Worm (Caenorhabditis elegans): Measurements from ENCODE around the gene mob-4.

mob-4 gene

ce11 chrIII:8228916-8229315 is 4.0 kb downstream of the mob-4 start:
- TF ChIP-seq zip-8 (tag; optimal IDR thresholded peaks at IDR 0.05) = no peak
- no peak for TF ChIP-seq tbx-8 (GFP tag; optimal IDR thresholded peaks at IDR 0.05)
- TF ChIP-seq nhr-237 (tag; optimal IDR thresholded peaks at IDR 0.05) = no peak
- TF ChIP-seq lsy-2 (tag; optimal IDR thresholded peaks at IDR 0.05) = no peak
- TF ChIP-seq ces-1 (GFP tag; optimal IDR thresholded peaks at IDR 0.05) = no peak
- TF ChIP-seq nhr-12 (tag; optimal IDR thresholded peaks at IDR 0.05) = no peak
- TF ChIP-seq sem-2 (GFP tag; optimal IDR thresholded peaks at IDR 0.05) = no peak
- TF ChIP-seq nhr-76 (tag; optimal IDR thresholded peaks at IDR 0.05) = no peak
- no peak for TF ChIP-seq nhr-28 (tag; optimal IDR thresholded peaks at IDR 0.05)
- TF ChIP-seq ceh-39 (tag; optimal IDR thresholded peaks at IDR 0.05) = no peak

- TF ChIP-seq flh-1 (GFP tag; optimal IDR thresholded peaks at IDR 0.05) = no peak
- no peak for TF ChIP-seq lsy-2 (tag; optimal IDR thresholded peaks at IDR 0.05)
Measured at ce11 chrIII:8229480-8229879, 4.6 kb downstream of the mob-4 start.

ce11 chrIII:8232634-8233033 is 7.7 kb downstream of the mob-4 start, which contains the start of gene henn-1:
TSS of gene henn-1 (plus strand) at chrIII:8232651.
- TF ChIP-seq cnd-1 (tag; optimal IDR thresholded peaks at IDR 0.05) = no peak
- TF ChIP-seq nhr-12 (tag; optimal IDR thresholded peaks at IDR 0.05) = no peak
- TF ChIP-seq zip-8 (tag; optimal IDR thresholded peaks at IDR 0.05) = no peak
- no peak for TF ChIP-seq unc-120 (tag; optimal IDR thresholded peaks at IDR 0.05; ENCODE audit: poor library complexity, severe bottlenecking)
- TF ChIP-seq ztf-11 (tag; optimal IDR thresholded peaks at IDR 0.05) = no peak
- TF ChIP-seq mep-1 (tag; optimal IDR thresholded peaks at IDR 0.05) = no peak
- no peak for TF ChIP-seq ces-1 (GFP tag; optimal IDR thresholded peaks at IDR 0.05)
- TF ChIP-seq sem-2 (GFP tag; optimal IDR thresholded peaks at IDR 0.05) = no peak
- TF ChIP-seq sptf-1 (tag; optimal IDR thresholded peaks at IDR 0.05) = no peak
- no peak for TF ChIP-seq nhr-28 (tag; optimal IDR thresholded peaks at IDR 0.05)

ce11 chrIII:8235358-8235757 is 10.5 kb downstream of the mob-4 start, which contains the start of gene C02F5.14:
TSS of gene C02F5.14 (minus strand) at chrIII:8235514.
- TF ChIP-seq unc-39 (tag; optimal IDR thresholded peaks at IDR 0.05) = no peak
- no peak for TF ChIP-seq tbx-8 (GFP tag; optimal IDR thresholded peaks at IDR 0.05)
- no peak for TF ChIP-seq lin-32 (GFP tag; optimal IDR thresholded peaks at IDR 0.05)
- TF ChIP-seq flh-1 (GFP tag; optimal IDR thresholded peaks at IDR 0.05) = no peak
- no peak for TF ChIP-seq unc-120 (tag; optimal IDR thresholded peaks at IDR 0.05; ENCODE audit: poor library complexity, severe bottlenecking)
- no peak for TF ChIP-seq nhr-12 (tag; optimal IDR thresholded peaks at IDR 0.05)
- no peak for TF ChIP-seq drap-1 (GFP tag; optimal IDR thresholded peaks at IDR 0.05)
- TF ChIP-seq sptf-1 (tag; optimal IDR thresholded peaks at IDR 0.05) = no peak

ce11 chrIII:8235880-8236279 is 11.0 kb downstream of the mob-4 start, which contains the start of gene C02F5.5:
TSS of gene C02F5.5 (plus strand) at chrIII:8236180.
- TF ChIP-seq lin-13 (tag; optimal IDR thresholded peaks at IDR 0.05) = no peak
- no peak for TF ChIP-seq cnd-1 (tag; optimal IDR thresholded peaks at IDR 0.05)
- TF ChIP-seq M03D4.4 (tag; optimal IDR thresholded peaks at IDR 0.05) = no peak
- TF ChIP-seq nhr-237 (tag; optimal IDR thresholded peaks at IDR 0.05) = no peak
- TF ChIP-seq sptf-1 (tag; optimal IDR thresholded peaks at IDR 0.05) = no peak
- no peak for TF ChIP-seq ham-2 (GFP tag; optimal IDR thresholded peaks at IDR 0.05)
- no peak for TF ChIP-seq pha-4 (tag; optimal IDR thresholded peaks at IDR 0.05)
- TF ChIP-seq elt-1 (tag; optimal IDR thresholded peaks at IDR 0.05; ENCODE audit: borderline replicate concordance, insufficient read depth) = no peak
- TF ChIP-seq tbx-8 (GFP tag; optimal IDR thresholded peaks at IDR 0.05) = no peak
- TF ChIP-seq drap-1 (GFP tag; optimal IDR thresholded peaks at IDR 0.05) = no peak
- no peak for TF ChIP-seq nhr-28 (tag; optimal IDR thresholded peaks at IDR 0.05)
- TF ChIP-seq mab-5 (tag; optimal IDR thresholded peaks at IDR 0.05) = no peak
- no peak for TF ChIP-seq lin-32 (GFP tag; optimal IDR thresholded peaks at IDR 0.05)
- no peak for TF ChIP-seq blmp-1 (tag; optimal IDR thresholded peaks at IDR 0.05)
- TF ChIP-seq ztf-11 (tag; optimal IDR thresholded peaks at IDR 0.05) = no peak
- no peak for TF ChIP-seq nhr-12 (tag; optimal IDR thresholded peaks at IDR 0.05)
- no peak for TF ChIP-seq nhr-2 (tag; optimal IDR thresholded peaks at IDR 0.05)
- no peak for TF ChIP-seq ceh-83 (GFP tag; optimal IDR thresholded peaks at IDR 0.05)
- no peak for TF ChIP-seq mls-2 (tag; optimal IDR thresholded peaks at IDR 0.05)
- no peak for TF ChIP-seq unc-39 (tag; optimal IDR thresholded peaks at IDR 0.05)

- TF ChIP-seq lin-13 (tag; optimal IDR thresholded peaks at IDR 0.05) = no peak
- TF ChIP-seq lsy-2 (tag; optimal IDR thresholded peaks at IDR 0.05) = no peak
- no peak for TF ChIP-seq unc-120 (tag; optimal IDR thresholded peaks at IDR 0.05; ENCODE audit: poor library complexity, severe bottlenecking)
- TF ChIP-seq hlh-1 (tag; optimal IDR thresholded peaks at IDR 0.05) = no peak
- TF ChIP-seq flh-1 (GFP tag; optimal IDR thresholded peaks at IDR 0.05) = no peak
- TF ChIP-seq blmp-1 (tag; optimal IDR thresholded peaks at IDR 0.05) = no peak
- TF ChIP-seq unc-62 (GFP tag; optimal IDR thresholded peaks at IDR 0.05) = no peak
- no peak for TF ChIP-seq unc-39 (tag; optimal IDR thresholded peaks at IDR 0.05)
- TF ChIP-seq nhr-76 (tag; optimal IDR thresholded peaks at IDR 0.05) = no peak
- no peak for TF ChIP-seq lin-32 (GFP tag; optimal IDR thresholded peaks at IDR 0.05)
- no peak for TF ChIP-seq nhr-2 (tag; optimal IDR thresholded peaks at IDR 0.05)
- no peak for TF ChIP-seq ham-2 (GFP tag; optimal IDR thresholded peaks at IDR 0.05)
Measured at ce11 chrIII:8237827-8238226, 12.9 kb downstream of the mob-4 start, which contains the start of gene tsp-2. TSS of gene tsp-2 (minus strand) at chrIII:8237935.
